Worm (Caenorhabditis elegans): ENCODE results near the gene C28F5.1.

ce11 chrII:7494155-7494554 is 10.9 kb upstream of the C28F5.1 start, which contains the start of gene R10H1.1:
- TF ChIP-seq fax-1 (tag; optimal IDR thresholded peaks at IDR 0.05) (no peak), pqm-1 (tag; optimal IDR thresholded peaks at IDR 0.05) (no peak), ceh-48 (tag; optimal IDR thresholded peaks at IDR 0.05) (no peak), dmd-4 (tag; optimal IDR thresholded peaks at IDR 0.05; ENCODE audit: borderline replicate concordance) (no peak), pha-2 (tag; optimal IDR thresholded peaks at IDR 0.05) (no peak), unc-86 (tag; optimal IDR thresholded peaks at IDR 0.05) (no peak), ceh-6 (GFP tag; optimal IDR thresholded peaks at IDR 0.05) (no peak), Y22D7AL.16 (tag; optimal IDR thresholded peaks at IDR 0.05) (no peak), unc-42 (tag; optimal IDR thresholded peaks at IDR 0.05) (no peak), pha-4 (tag; optimal IDR thresholded peaks at IDR 0.05) (no peak)
